Worm (Caenorhabditis elegans) whole organism, late embryonic: ENCODE data around the gene str-37.

ENCODE experiments used
- C08G9.2 ChIP-seq: sonication (generic microtip); optimal IDR thresholded peaks from 2 replicates; lab custom pipeline; 2016; ENCODE audit warnings: mild to moderate bottlenecking, missing genetic modification characterization, moderate library complexity, missing compliant biosample characterization
- C38D4.7 ChIP-seq: fragments of 200-800 bp; sonication (Bioruptor generic); optimal IDR thresholded peaks from 2 replicates; lab custom pipeline; 2018; ENCODE audit warnings: mild to moderate bottlenecking, missing genetic modification characterization, moderate library complexity, missing compliant biosample characterization
- ama-1 ChIP-seq: fragments of 150-350 bp; optimal IDR thresholded peaks from 2 replicates; lab custom pipeline; 2014
- ceh-22 ChIP-seq: sonication (generic microtip); optimal IDR thresholded peaks from 2 replicates; lab custom pipeline; 2017; ENCODE audit warnings: missing biosample characterization, missing genetic modification characterization
- ceh-34 ChIP-seq: sonication (generic microtip); optimal IDR thresholded peaks from 2 replicates; lab custom pipeline; 2016; ENCODE audit warnings: mild to moderate bottlenecking, missing genetic modification characterization, missing compliant biosample characterization
- lim-6 ChIP-seq: sonication (generic microtip); optimal IDR thresholded peaks from 2 replicates; lab custom pipeline; 2016; ENCODE audit warnings: missing genetic modification characterization, missing compliant biosample characterization
- lin-11 ChIP-seq: fragments of 200-800 bp; sonication (Bioruptor generic); optimal IDR thresholded peaks from 2 replicates; lab custom pipeline; 2018; ENCODE audit warnings: mild to moderate bottlenecking, missing genetic modification characterization, missing compliant biosample characterization
- pqm-1 ChIP-seq: sonication (generic microtip); optimal IDR thresholded peaks from 2 replicates; lab custom pipeline; 2016; ENCODE audit warnings: missing genetic modification characterization, missing compliant biosample characterization
- unc-42 ChIP-seq: sonication (generic microtip); optimal IDR thresholded peaks from 2 replicates; lab custom pipeline; 2016; ENCODE audit warnings: missing genotype, missing genetic modification characterization, missing compliant biosample characterization

DNA sequence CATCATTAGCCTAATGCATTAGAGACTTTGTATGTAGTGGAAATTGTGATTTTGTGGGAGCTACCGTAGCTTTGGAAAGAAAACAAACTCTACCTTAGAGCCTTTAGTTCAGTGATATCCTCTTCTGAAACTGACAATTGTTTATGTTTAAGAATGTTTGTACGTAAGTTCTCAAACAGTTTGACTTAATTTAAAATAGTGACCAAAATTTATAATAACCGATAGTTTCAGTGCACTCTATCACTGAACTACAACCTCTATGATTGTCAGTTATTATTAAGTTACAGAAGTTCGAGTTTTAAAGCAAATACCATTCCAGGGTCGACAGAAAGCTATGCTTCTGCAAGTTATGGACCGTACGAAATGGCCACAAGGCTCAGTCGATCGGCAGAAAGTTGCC, 18.9 kb upstream of the str-37 start, which contains the start of gene C50B6.1:
- no peak for TF ChIP-seq unc-42 (tag; lab: Kevin White, UChicago)
- TF ChIP-seq ceh-22, result no peak
- no peak for TF ChIP-seq lim-6 (tag; lab: Kevin White, UChicago)
- TF ChIP-seq ceh-34 (tag; lab: Kevin White, UChicago), result no peak
- no peak for TF ChIP-seq lin-11
- TF ChIP-seq pqm-1, result no peak
- TF ChIP-seq C08G9.2, result no peak
- no peak for TF ChIP-seq ama-1 (lab: Kevin White, UChicago)
- TF ChIP-seq C38D4.7 (GFP tag; lab: Kevin White, UChicago), result no peak
